Fruit fly (Drosophila melanogaster): ENCODE results near the gene CG2926.
A peak's percentile ranks its signal among the peaks of the same experiment; 100 is the strongest.

The CG2926 gene

dm6 chr3R:5613114-5613443, 24.9 kb upstream of the CG2926 start, which contains the start of gene Atu (continued):
- TF ChIP-seq CTCF (GFP tag; optimal IDR thresholded peaks at IDR 0.05) (no peak), CG12155 (GFP tag; optimal IDR thresholded peaks at IDR 0.05) (peak; percentile 72), Atf3 (GFP tag; optimal IDR thresholded peaks at IDR 0.05) (no peak), HLH54F (GFP tag; optimal IDR thresholded peaks at IDR 0.05) (peak; percentile 39), CG8944 (GFP tag; optimal IDR thresholded peaks at IDR 0.05) (no peak), pho (GFP tag; optimal IDR thresholded peaks at IDR 0.05) (peak; percentile 38), CG15514 (GFP tag; optimal IDR thresholded peaks at IDR 0.05) (peak; percentile 71), pzg (GFP tag; optimal IDR thresholded peaks at IDR 0.05) (peak; percentile 84), zen (tag; optimal IDR thresholded peaks at IDR 0.05) (peak; percentile 26), lilli (GFP tag; optimal IDR thresholded peaks at IDR 0.05) (peak; percentile 48), YL-1 (GFP tag; optimal IDR thresholded peaks at IDR 0.05) (peak; percentile 81), CG4424 (GFP tag; optimal IDR thresholded peaks at IDR 0.05) (peak; percentile 17), ATbp (GFP tag; optimal IDR thresholded peaks at IDR 0.05) (no peak), Hsf (GFP tag; optimal IDR thresholded peaks at IDR 0.05) (peak; percentile 16), Bdp1 (GFP tag; optimal IDR thresholded peaks at IDR 0.05) (no peak), Lim3 (GFP tag; IDR thresholded peaks at IDR 0.05) (no peak), Xbp1 (GFP tag; optimal IDR thresholded peaks at IDR 0.05) (peak; percentile 47), Camta (GFP tag; optimal IDR thresholded peaks at IDR 0.05) (no peak), CG13287 (GFP tag; IDR thresholded peaks at IDR 0.05; ENCODE audit: partially characterized antibody) (peak; percentile 93), CG18764 (GFP tag; optimal IDR thresholded peaks at IDR 0.05) (peak; percentile 29), CG34224 (GFP tag; IDR thresholded peaks at IDR 0.05; ENCODE audit: partially characterized antibody) (peak; percentile 94), CG13775 (GFP tag; optimal IDR thresholded peaks at IDR 0.05) (peak; percentile 35), Med (GFP tag) (peak; percentile 91), Trl (optimal IDR thresholded peaks at IDR 0.05) (no peak), Trl (GFP tag; optimal IDR thresholded peaks at IDR 0.05) (peak; percentile 34), CG14710 (tag; optimal IDR thresholded peaks at IDR 0.05) (peak; percentile 70), Myb (GFP tag; optimal IDR thresholded peaks at IDR 0.05) (peak; percentile 63), CG7372 (GFP tag; IDR thresholded peaks at IDR 0.05) (no peak), bbx (GFP tag; IDR thresholded peaks at IDR 0.05; ENCODE audit: partially characterized antibody) (peak; percentile 83), Opbp (GFP tag; IDR thresholded peaks at IDR 0.05; ENCODE audit: partially characterized antibody) (peak; percentile 91), nau (GFP tag; optimal IDR thresholded peaks at IDR 0.05) (no peak), her (GFP tag; optimal IDR thresholded peaks at IDR 0.05) (peak; percentile 10), H15 (GFP tag; IDR thresholded peaks at IDR 0.05) (no peak), CG3847 (GFP tag; IDR thresholded peaks at IDR 0.05) (peak; percentile 62), Atf-2 (GFP tag; optimal IDR thresholded peaks at IDR 0.05) (no peak), twi (tag; optimal IDR thresholded peaks at IDR 0.05) (peak; percentile 31), Hr78 (GFP tag; optimal IDR thresholded peaks at IDR 0.05) (peak in 1 of 2 experiments; percentile 22), Doc2 (GFP tag; IDR thresholded peaks at IDR 0.05) (no peak), Six4 (GFP tag; optimal IDR thresholded peaks at IDR 0.05) (no peak), Dek (tag; optimal IDR thresholded peaks at IDR 0.05) (peak; percentile 13), Sin3A (optimal IDR thresholded peaks at IDR 0.05) (peak; percentile 92), CG17186 (GFP tag; optimal IDR thresholded peaks at IDR 0.05) (peak; percentile 57), CG13424 (tag; optimal IDR thresholded peaks at IDR 0.05) (peak; percentile 39), phol (tag; optimal IDR thresholded peaks at IDR 0.05) (peak; percentile 66), grau (tag; optimal IDR thresholded peaks at IDR 0.05) (peak; percentile 54), peb (GFP tag; IDR thresholded peaks at IDR 0.05) (no peak), CG1529 (GFP tag; optimal IDR thresholded peaks at IDR 0.05) (no peak), CG12071 (GFP tag; optimal IDR thresholded peaks at IDR 0.05) (no peak), CG16813 (GFP tag; IDR thresholded peaks at IDR 0.05; ENCODE audit: partially characterized antibody) (peak; percentile 93), CG12769 (tag; optimal IDR thresholded peaks at IDR 0.05) (peak; percentile 55), luna (GFP tag; optimal IDR thresholded peaks at IDR 0.05) (no peak), Fer1 (GFP tag; optimal IDR thresholded peaks at IDR 0.05) (peak; percentile 3), CG33213 (GFP tag; optimal IDR thresholded peaks at IDR 0.05) (no peak)
